Fruit fly (Drosophila melanogaster) Kc167 (cell line): ENCODE data around the gene tgo.
A peak's percentile ranks its signal among the peaks of the same experiment; 100 is the strongest.

Experiments
- Myc ChIP-seq: fragments of >200 bp; optimal IDR thresholded peaks from 2 replicates; lab custom pipeline; 2017; ENCODE audit warnings: missing external identifiers
- Sin3A ChIP-seq: fragments of >200 bp; optimal IDR thresholded peaks from 2 replicates; lab custom pipeline; 2018; ENCODE audit warnings: missing external identifiers
- h ChIP-seq: fragments of >200 bp; optimal IDR thresholded peaks from 3 replicates; lab custom pipeline; 2018; ENCODE audit warnings: missing external identifiers
- insv ChIP-seq: fragments of >200 bp; optimal IDR thresholded peaks from 3 replicates; lab custom pipeline; 2018; ENCODE audit warnings: missing external identifiers
- psq ChIP-seq: fragments of >200 bp; optimal IDR thresholded peaks from 2 replicates; lab custom pipeline; 2017; ENCODE audit warnings: missing external identifiers
- ttk ChIP-seq: sonication (Bioruptor generic); optimal IDR thresholded peaks from 2 replicates; lab custom pipeline; 2017; ENCODE audit warnings: missing external identifiers

tgo gene

DNA sequence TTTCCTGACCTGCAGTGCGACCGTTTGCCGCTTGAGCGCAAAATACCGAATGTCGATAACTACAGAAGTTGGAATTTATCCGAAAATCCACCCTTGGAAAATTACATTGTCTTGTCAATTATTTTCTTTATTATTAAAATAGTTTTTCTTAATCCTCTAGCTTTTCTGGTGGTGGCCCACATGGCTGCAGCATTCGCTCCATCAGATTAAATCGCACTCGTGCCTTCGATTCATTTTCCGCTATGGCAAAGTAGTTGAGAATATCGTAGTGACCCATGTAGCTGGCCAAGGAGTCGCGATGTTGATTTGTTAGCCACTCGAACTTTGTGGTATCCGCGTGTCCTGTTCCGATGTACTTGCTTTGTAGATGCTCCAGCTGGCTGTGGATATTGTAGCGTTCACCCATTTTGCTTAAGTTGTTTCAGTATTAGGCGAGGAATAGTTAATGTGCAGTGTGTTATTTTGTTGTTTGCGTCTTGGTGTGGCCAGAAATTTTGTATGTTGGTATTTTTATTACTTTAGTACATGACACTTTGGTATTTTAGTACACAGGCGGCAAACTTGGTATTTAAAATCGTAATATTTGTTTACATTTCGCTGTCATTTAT lies 4.9 kb downstream of the tgo start, which contains the start of the genes Kcmf1, Sf3b5 and CG11986:
Gene Kcmf1 (minus strand): TSS at position 51 of the 608 bp plus-strand sequence.
Gene Sf3b5 (minus strand): TSS at position 483 of the 608 bp plus-strand sequence.
Gene CG11986 (plus strand): TSS at position 588 of the 608 bp plus-strand sequence.
- no peak for TF ChIP-seq h (lab: Kevin White, UChicago)
- no peak for TF ChIP-seq Sin3A (lab: Kevin White, UChicago)
- TF ChIP-seq insv (lab: Kevin White, UChicago): no peak
- TF ChIP-seq psq (lab: Kevin White, UChicago): no peak
- TF ChIP-seq Myc (lab: Kevin White, UChicago): no peak
- no peak for TF ChIP-seq ttk (lab: Kevin White, UChicago)

DNA sequence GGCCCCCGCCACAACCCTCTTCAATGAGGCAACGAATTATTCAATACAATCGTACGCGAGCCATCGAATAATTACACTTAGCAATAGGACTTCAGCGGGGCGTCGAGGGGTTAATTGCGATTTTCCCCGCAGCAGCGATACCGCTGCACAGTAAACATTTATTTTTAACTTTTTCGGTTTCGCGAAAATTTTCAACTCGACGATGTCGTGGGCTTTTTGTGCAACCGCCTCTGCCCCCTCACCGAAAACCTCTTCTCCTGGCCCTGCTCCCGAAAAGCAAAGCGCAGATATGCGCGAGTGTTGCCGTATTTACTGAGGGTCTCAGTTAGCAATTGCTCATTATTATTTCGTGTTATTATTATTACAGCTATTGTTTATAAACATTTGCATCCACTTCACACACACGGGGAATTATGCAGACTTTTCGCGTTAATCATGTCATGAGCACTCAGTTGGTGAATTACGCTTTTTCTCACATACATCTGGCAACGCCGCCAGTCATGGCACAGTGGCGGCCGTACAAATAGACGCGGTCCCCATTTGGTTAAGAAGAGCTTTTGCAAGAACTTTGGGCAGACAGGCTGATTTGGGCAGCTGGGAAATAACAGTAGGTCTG lies 5.9 kb downstream of the tgo start:
- no peak for TF ChIP-seq h (lab: Kevin White, UChicago)
- TF ChIP-seq insv (lab: Kevin White, UChicago): no peak
- no peak for TF ChIP-seq Myc (lab: Kevin White, UChicago)
- TF ChIP-seq psq (lab: Kevin White, UChicago): no peak
- no peak for TF ChIP-seq ttk (lab: Kevin White, UChicago)
- no peak for TF ChIP-seq Sin3A (lab: Kevin White, UChicago)

DNA sequence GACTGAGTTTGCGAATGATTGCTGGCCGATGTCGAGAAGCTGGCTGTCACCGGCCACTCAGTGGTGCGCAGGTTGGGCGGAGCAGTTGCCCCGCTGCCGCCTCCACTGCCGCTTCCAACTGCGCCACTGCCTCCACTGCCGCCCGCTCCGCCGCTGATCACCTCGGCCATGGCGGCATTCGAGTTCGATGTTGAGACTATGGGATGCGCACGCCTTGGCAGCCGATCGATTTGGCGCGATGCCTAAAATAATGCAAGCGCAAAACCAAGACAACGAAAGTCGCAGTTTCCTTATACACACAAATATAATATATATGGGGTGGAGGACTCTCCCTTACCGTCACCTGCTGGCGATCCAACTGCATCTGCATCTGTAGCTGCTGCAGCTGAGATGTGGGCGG lies 8.1 kb downstream of the tgo start:
- no peak for TF ChIP-seq psq (lab: Kevin White, UChicago)
- no peak for TF ChIP-seq Sin3A (lab: Kevin White, UChicago)
- no peak for TF ChIP-seq ttk (lab: Kevin White, UChicago)
- TF ChIP-seq h (lab: Kevin White, UChicago): no peak
- TF ChIP-seq insv (lab: Kevin White, UChicago): no peak
- TF ChIP-seq Myc (lab: Kevin White, UChicago): no peak

DNA sequence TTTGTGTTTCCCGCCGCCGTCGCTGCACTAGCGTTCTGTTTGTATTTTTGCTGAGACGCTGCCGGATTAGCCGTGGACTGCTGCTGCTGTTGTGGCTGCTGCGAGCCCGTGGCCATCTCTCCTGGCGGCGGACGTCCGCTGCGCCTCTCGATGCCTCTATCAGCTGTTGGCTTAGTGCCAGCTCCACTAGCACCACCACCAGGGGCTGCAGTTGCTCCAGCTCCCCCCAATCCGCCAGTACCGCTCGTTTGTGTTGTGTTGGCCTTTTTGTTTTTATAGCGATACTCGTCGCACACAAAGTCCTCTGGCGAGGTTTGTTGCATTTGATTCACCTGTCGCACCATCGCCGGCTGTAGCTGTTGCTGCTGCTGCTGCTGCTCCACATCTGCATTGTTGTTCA lies 9.1 kb downstream of the tgo start:
- no peak for TF ChIP-seq insv (lab: Kevin White, UChicago)
- no peak for TF ChIP-seq Sin3A (lab: Kevin White, UChicago)
- no peak for TF ChIP-seq ttk (lab: Kevin White, UChicago)
- no peak for TF ChIP-seq h (lab: Kevin White, UChicago)
- no peak for TF ChIP-seq psq (lab: Kevin White, UChicago)
- no peak for TF ChIP-seq Myc (lab: Kevin White, UChicago)

DNA sequence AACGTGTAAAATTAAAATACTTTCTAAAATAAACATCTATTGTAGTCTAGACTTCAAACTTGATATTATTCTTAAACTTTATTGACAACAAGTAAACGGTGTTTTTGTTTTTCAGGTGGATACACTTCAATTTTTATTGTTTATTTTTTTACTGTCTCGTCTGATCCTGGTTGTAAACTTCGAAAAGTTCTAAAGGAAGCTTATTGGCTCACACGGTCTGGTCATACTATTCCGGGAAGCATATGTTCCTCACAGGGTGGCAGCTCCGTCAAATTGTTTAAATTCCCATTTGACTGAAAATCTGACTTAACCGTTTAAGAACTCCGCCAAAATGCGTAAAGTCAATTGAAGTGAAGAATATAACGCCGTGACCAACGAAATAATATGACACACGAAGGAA lies 11.6 kb downstream of the tgo start, which contains the start of gene CG11983:
Gene CG11983 (plus strand): TSS at position 120 of the 400 bp plus-strand sequence.
- TF ChIP-seq ttk (lab: Kevin White, UChicago) (no peak), insv (lab: Kevin White, UChicago) (no peak), Myc (lab: Kevin White, UChicago) (no peak), Sin3A (lab: Kevin White, UChicago) (no peak), h (lab: Kevin White, UChicago) (no peak), psq (lab: Kevin White, UChicago) (no peak)

DNA sequence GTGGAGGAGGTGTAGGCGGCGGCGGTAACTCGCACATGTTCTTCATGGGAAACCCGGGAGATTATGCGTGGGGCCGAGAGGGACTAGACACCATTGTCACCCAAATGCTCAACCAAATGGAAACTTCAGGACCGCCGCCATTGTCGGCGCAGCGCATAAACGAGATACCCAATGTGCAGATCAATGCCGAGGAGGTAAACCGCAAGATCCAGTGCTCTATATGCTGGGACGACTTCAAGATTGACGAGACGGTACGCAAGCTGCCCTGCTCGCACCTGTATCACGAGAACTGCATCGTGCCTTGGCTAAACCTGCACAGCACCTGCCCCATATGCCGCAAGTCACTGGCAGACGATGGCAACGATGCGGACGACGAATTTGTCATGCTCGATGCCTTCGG lies 12.6 kb downstream of the tgo start:
- TF ChIP-seq psq (lab: Kevin White, UChicago) (no peak), ttk (lab: Kevin White, UChicago) (peak; percentile 93), insv (lab: Kevin White, UChicago) (no peak)

DNA sequence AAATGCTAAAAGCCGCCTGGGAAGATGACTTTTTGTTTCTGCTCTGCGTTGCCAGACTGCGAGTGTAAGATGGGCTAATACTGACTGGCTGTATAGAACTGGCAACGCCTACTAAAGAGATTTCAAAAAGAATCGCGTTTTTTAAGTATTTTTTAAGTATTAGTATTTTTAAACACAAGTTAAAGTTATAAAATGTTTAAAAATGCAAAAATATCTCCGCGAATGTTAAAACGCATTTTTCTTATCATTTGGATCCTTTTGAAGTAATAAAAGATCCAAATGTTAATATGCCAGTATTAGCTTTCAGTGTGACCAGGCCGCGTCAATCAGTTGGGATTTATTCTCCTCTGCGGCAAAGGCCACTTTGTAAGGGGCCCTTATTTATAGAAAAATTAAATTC lies 13.7 kb downstream of the tgo start, which contains the start of the genes Prosbeta3 and Iru:
Gene Prosbeta3 (minus strand): TSS at position 98 of the 400 bp plus-strand sequence.
Gene Iru (plus strand): TSS at position 328 of the 400 bp plus-strand sequence.
- TF ChIP-seq psq (lab: Kevin White, UChicago) (no peak), insv (lab: Kevin White, UChicago) (no peak), h (lab: Kevin White, UChicago) (no peak), Sin3A (lab: Kevin White, UChicago) (no peak)

DNA sequence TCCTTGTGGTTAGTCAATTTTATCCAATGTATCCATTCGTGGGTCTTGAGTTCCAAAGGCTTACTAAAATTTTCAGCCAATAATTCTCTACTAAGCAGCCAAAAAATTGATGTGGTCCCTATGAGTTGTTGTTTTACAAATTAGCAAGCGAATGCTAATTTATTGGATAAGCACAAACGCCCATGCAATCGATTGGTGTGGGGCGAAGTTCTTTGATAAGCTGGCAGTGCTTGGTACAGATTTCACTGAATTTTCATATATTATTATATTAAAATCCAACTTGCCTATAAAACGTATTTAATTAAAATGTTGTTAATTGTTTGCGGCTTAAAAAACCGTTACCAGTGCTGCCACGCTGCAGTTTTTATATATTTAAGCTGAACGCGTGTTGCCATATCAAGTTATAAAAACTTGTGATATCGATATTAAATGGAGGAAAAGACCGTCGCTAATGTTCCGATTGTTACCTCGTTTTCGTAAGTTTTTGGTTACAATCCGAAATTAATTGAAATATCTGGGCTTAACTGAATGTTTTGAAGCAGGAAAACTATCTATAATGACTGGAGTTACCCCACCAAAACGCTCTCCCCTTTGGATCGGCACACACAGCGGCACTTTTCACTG lies 16.1 kb downstream of the tgo start, which contains the start of the genes CG31100 and CG11980:
Gene CG31100 (minus strand): TSS at position 51 of the 624 bp plus-strand sequence.
Gene CG11980 (plus strand): TSS at position 418 of the 624 bp plus-strand sequence.
- TF ChIP-seq psq (lab: Kevin White, UChicago) (no peak), insv (lab: Kevin White, UChicago) (no peak), Myc (lab: Kevin White, UChicago) (no peak), ttk (lab: Kevin White, UChicago) (no peak), Sin3A (lab: Kevin White, UChicago) (no peak), h (lab: Kevin White, UChicago) (no peak)

DNA sequence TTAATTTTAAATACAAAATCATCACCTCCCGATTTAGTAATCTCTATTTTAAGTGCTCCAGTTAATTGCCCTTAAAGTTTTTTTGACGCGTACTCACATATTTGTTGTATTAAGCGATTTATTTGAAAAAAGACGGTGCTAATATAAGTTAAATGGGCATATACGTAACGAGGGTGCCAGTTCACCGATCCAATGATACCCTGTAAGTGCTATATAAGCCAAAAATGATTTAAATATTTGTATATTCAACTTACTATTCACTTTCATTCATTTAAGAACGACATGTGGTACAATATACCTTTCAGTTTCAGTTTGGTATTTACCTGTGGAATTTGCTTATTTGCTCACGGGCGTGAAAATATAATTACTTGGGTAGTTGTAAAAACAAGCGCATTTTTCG lies 17.3 kb downstream of the tgo start:
- TF ChIP-seq Sin3A (lab: Kevin White, UChicago) (no peak), ttk (lab: Kevin White, UChicago) (no peak), insv (lab: Kevin White, UChicago) (no peak), psq (lab: Kevin White, UChicago) (no peak), h (lab: Kevin White, UChicago) (no peak), Myc (lab: Kevin White, UChicago) (no peak)

DNA sequence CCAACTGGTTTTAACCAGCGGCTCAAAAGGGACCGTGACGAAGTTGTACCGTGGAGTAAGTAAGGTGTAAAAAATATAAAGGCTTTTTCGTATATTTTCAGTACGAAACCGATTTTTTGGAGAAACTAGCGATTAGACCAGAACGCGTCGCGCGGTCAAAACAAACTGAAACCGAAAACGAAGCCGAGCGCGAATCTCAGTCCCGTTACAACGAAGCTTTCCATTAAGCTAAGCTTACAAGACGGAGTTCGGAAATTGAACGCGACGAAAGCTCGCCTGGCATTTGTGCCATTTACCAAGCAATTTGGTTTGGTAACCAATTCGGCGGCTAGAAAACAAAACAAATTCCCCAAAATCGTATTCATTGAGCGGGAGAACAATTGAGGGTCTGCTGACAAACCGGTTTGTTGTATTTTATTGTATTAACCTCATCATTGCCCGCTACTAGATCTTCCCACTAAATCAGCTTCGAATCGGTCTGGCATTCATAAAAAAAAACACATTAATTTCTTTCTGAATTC lies 18.0 kb downstream of the tgo start:
- TF ChIP-seq Sin3A (lab: Kevin White, UChicago): no peak
- TF ChIP-seq ttk (lab: Kevin White, UChicago): no peak
- no peak for TF ChIP-seq Myc (lab: Kevin White, UChicago)
- TF ChIP-seq h (lab: Kevin White, UChicago): no peak
- TF ChIP-seq psq (lab: Kevin White, UChicago): no peak
- no peak for TF ChIP-seq insv (lab: Kevin White, UChicago)
